Worm (Caenorhabditis elegans) whole organism, mixed stage, embryonic: ENCODE data around the gene nprl-3.

Experiments used
- ces-1 ChIP-seq: fragments of 150-350 bp; optimal IDR thresholded peaks from 2 replicates; lab custom pipeline; 2014; ENCODE audit warnings: missing biosample characterization, missing genetic modification reagents, missing genetic modification characterization
- elt-3 ChIP-seq: fragments of 150-350 bp; optimal IDR thresholded peaks from 2 replicates; lab custom pipeline; 2014; ENCODE audit warnings: missing biosample characterization, missing genetic modification characterization
- nhr-12 ChIP-seq: fragments of 150-350 bp; optimal IDR thresholded peaks from 2 replicates; lab custom pipeline; 2014; ENCODE audit warnings: missing biosample characterization, missing genetic modification characterization
- nhr-237 ChIP-seq: fragments of 150-350 bp; optimal IDR thresholded peaks from 2 replicates; lab custom pipeline; 2014; ENCODE audit warnings: missing biosample characterization, missing genetic modification characterization
- nhr-28 ChIP-seq: fragments of 150-350 bp; optimal IDR thresholded peaks from 2 replicates; lab custom pipeline; 2014; ENCODE audit warnings: missing biosample characterization, missing genetic modification characterization
- nhr-76 ChIP-seq: sonication (generic microtip); optimal IDR thresholded peaks from 2 replicates; lab custom pipeline; 2017; ENCODE audit warnings: missing biosample characterization, missing genetic modification characterization
- pha-4 ChIP-seq: fragments of 150-350 bp; optimal IDR thresholded peaks from 2 replicates; lab custom pipeline; 2018; ENCODE audit warnings: missing biosample characterization, missing genetic modification reagents, missing genetic modification characterization
- snpc-4 ChIP-seq: fragments of 150-350 bp; optimal IDR thresholded peaks from 2 replicates; lab custom pipeline; 2014; ENCODE audit warnings: missing biosample characterization, missing genetic modification characterization
- unc-62 ChIP-seq: fragments of 150-350 bp; optimal IDR thresholded peaks from 2 replicates; lab custom pipeline; 2014; ENCODE audit warnings: missing biosample characterization, missing genetic modification reagents, missing genetic modification characterization
- zip-8 ChIP-seq: fragments of 150-350 bp; optimal IDR thresholded peaks from 2 replicates; lab custom pipeline; 2014; ENCODE audit warnings: missing biosample characterization, missing genetic modification characterization
- ztf-11 ChIP-seq: fragments of 150-350 bp; optimal IDR thresholded peaks from 2 replicates; lab custom pipeline; 2014; ENCODE audit warnings: missing biosample characterization, missing genetic modification characterization

DNA sequence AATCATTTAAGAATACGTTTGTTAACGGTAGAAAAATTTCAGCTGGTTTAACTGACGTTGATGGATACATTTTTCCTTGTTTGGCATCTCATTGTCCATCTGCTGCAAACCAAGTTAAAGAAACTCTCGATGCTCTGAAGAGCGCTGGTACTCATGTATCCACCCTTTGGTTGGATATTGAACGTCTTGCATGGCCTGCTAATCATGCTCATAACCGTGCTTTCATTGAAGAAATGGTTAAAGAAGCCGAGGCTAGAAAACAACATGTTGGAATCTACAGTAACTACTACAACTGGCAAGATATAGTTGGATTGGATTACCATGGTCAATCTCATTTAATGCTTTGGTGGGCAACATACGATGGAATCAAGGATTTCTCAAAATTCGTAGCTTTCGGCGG lies 35.7 kb downstream of the nprl-3 start:
- TF ChIP-seq zip-8 (tag; lab: Kevin White, UChicago) (no peak), pha-4 (tag; lab: Kevin White, UChicago) (no peak), nhr-28 (tag; lab: Kevin White, UChicago) (no peak), nhr-12 (no peak), elt-3 (no peak), nhr-237 (tag; lab: Kevin White, UChicago) (no peak), ces-1 (GFP tag; lab: Kevin White, UChicago) (no peak), nhr-76 (tag; lab: Kevin White, UChicago) (no peak), ztf-11 (tag; lab: Kevin White, UChicago) (no peak), unc-62 (GFP tag; lab: Kevin White, UChicago) (no peak), snpc-4 (no peak)
